Worm (Caenorhabditis elegans): ENCODE results near the gene fbxb-71.

ce11 chrX:3230575-3230974 is 32.1 kb upstream of the fbxb-71 start:
- TF ChIP-seq klf-2 (GFP tag; conservative IDR thresholded peaks at IDR 0.05), result no peak
- TF ChIP-seq flt-1 (GFP tag; IDR thresholded peaks at IDR 0.05), result no peak
- TF ChIP-seq ref-1 (GFP tag; conservative IDR thresholded peaks at IDR 0.05), result no peak
- TF ChIP-seq ztf-23 (GFP tag; IDR thresholded peaks at IDR 0.05), result no peak

Measured in whole organism, midembryonic.